Worm (Caenorhabditis elegans): Measurements from ENCODE around the gene C31H2.14.
A peak's percentile ranks its signal among the peaks of the same experiment; 100 is the strongest.

DNA sequence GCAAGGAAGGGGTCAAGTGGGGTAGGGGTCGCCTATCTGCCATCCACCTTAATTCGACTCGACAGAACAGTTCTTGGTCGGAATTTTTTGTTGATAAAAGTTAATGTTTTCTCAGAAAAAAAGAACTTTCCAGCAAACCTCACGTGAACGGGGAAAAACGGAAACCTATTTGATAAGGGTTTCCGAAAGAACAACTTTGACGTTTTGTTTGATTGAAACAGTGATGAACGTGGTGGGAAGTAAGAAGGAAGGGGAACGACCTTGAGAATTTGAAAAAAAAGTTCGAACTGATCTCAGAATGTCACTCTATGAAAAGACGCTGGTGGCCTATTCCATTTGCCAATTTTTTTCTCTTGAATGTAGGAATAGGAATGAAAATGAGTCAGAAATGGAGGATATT is 25.6 kb upstream of the C31H2.14 start:
- TF ChIP-seq sox-4 (tag; optimal IDR thresholded peaks at IDR 0.05) (no peak), mef-2 (tag; optimal IDR thresholded peaks at IDR 0.05) (no peak), unc-86 (tag; optimal IDR thresholded peaks at IDR 0.05) (no peak), ztf-4 (tag; optimal IDR thresholded peaks at IDR 0.05) (no peak), elt-3 (tag; optimal IDR thresholded peaks at IDR 0.05) (peak in 1 of 6 experiments; percentile 80), jun-1 (tag; optimal IDR thresholded peaks at IDR 0.05) (no peak), nhr-11 (tag; optimal IDR thresholded peaks at IDR 0.05) (no peak)
